Worm (Caenorhabditis elegans): ENCODE measurements around the gene F57B1.1.
A peak's percentile ranks its signal among the peaks of the same experiment; 100 is the strongest.

Gene F57B1.1

ce11 chrV:13176117-13176753 is 19.2 kb downstream of the F57B1.1 start, which contains the start of gene him-17:
TSS of gene him-17 (plus strand) at chrV:13176711.
- peak; percentile 68; the same call in 1 of the 2 replicates for TF ChIP-seq klf-2 (GFP tag; conservative IDR thresholded peaks at IDR 0.05)
- TF ChIP-seq ref-1 (GFP tag; conservative IDR thresholded peaks at IDR 0.05), result no peak
- TF ChIP-seq T22C8.4 (GFP tag; IDR thresholded peaks at IDR 0.05), result no peak
- peak; percentile 61 for TF ChIP-seq med-1 (GFP tag; optimal IDR thresholded peaks at IDR 0.05; ENCODE audit: insufficient read depth)
- TF ChIP-seq ztf-29 (GFP tag; IDR thresholded peaks at IDR 0.05), result no peak
- TF ChIP-seq ztf-23 (GFP tag; IDR thresholded peaks at IDR 0.05), result peak; percentile 72; the same call in 1 of the 2 replicates
- no peak for TF ChIP-seq tab-1 (GFP tag; IDR thresholded peaks at IDR 0.05)
- TF ChIP-seq flt-1 (GFP tag; IDR thresholded peaks at IDR 0.05), result peak; percentile 70; the same call in 1 of the 2 replicates
- TF ChIP-seq cog-1 (tag; optimal IDR thresholded peaks at IDR 0.05), result peak; percentile 50

- no peak for TF ChIP-seq ref-1 (GFP tag; conservative IDR thresholded peaks at IDR 0.05)
- no peak for TF ChIP-seq cog-1 (tag; optimal IDR thresholded peaks at IDR 0.05)
- no peak for TF ChIP-seq ztf-23 (GFP tag; IDR thresholded peaks at IDR 0.05)
Measured at ce11 chrV:13173718-13174117, 21.7 kb downstream of the F57B1.1 start.

- TF ChIP-seq med-1 (GFP tag; optimal IDR thresholded peaks at IDR 0.05; ENCODE audit: insufficient read depth) (no peak), ztf-23 (GFP tag; IDR thresholded peaks at IDR 0.05) (no peak), cog-1 (tag; optimal IDR thresholded peaks at IDR 0.05) (no peak), ref-1 (GFP tag; conservative IDR thresholded peaks at IDR 0.05) (no peak), tab-1 (GFP tag; IDR thresholded peaks at IDR 0.05) (no peak), flt-1 (GFP tag; IDR thresholded peaks at IDR 0.05) (no peak), klf-2 (GFP tag; conservative IDR thresholded peaks at IDR 0.05) (no peak), T22C8.4 (GFP tag; IDR thresholded peaks at IDR 0.05) (no peak), ztf-29 (GFP tag; IDR thresholded peaks at IDR 0.05) (no peak)
Measured at ce11 chrV:13170497-13170896, 25.0 kb downstream of the F57B1.1 start.

ce11 chrV:13166582-13166981 is 28.9 kb downstream of the F57B1.1 start:
- no peak for TF ChIP-seq klf-2 (GFP tag; conservative IDR thresholded peaks at IDR 0.05)
- no peak for TF ChIP-seq tab-1 (GFP tag; IDR thresholded peaks at IDR 0.05)
- no peak for TF ChIP-seq ztf-29 (GFP tag; IDR thresholded peaks at IDR 0.05)
- no peak for TF ChIP-seq ztf-23 (GFP tag; IDR thresholded peaks at IDR 0.05)
- no peak for TF ChIP-seq T22C8.4 (GFP tag; IDR thresholded peaks at IDR 0.05)
- no peak for TF ChIP-seq flt-1 (GFP tag; IDR thresholded peaks at IDR 0.05)
- no peak for TF ChIP-seq med-1 (GFP tag; optimal IDR thresholded peaks at IDR 0.05; ENCODE audit: insufficient read depth)
- no peak for TF ChIP-seq ref-1 (GFP tag; conservative IDR thresholded peaks at IDR 0.05)

- TF ChIP-seq ztf-29 (GFP tag; IDR thresholded peaks at IDR 0.05) (no peak), T22C8.4 (GFP tag; IDR thresholded peaks at IDR 0.05) (no peak), med-1 (GFP tag; optimal IDR thresholded peaks at IDR 0.05; ENCODE audit: insufficient read depth) (no peak), tab-1 (GFP tag; IDR thresholded peaks at IDR 0.05) (no peak), klf-2 (GFP tag; conservative IDR thresholded peaks at IDR 0.05) (no peak), ref-1 (GFP tag; conservative IDR thresholded peaks at IDR 0.05) (no peak), cog-1 (tag; optimal IDR thresholded peaks at IDR 0.05) (no peak), flt-1 (GFP tag; IDR thresholded peaks at IDR 0.05) (no peak), ztf-23 (GFP tag; IDR thresholded peaks at IDR 0.05) (no peak)
Measured at ce11 chrV:13165244-13165643, 30.2 kb downstream of the F57B1.1 start.

- TF ChIP-seq ref-1 (GFP tag; conservative IDR thresholded peaks at IDR 0.05) (no peak), med-1 (GFP tag; optimal IDR thresholded peaks at IDR 0.05; ENCODE audit: insufficient read depth) (no peak), T22C8.4 (GFP tag; IDR thresholded peaks at IDR 0.05) (no peak), ztf-29 (GFP tag; IDR thresholded peaks at IDR 0.05) (no peak), tab-1 (GFP tag; IDR thresholded peaks at IDR 0.05) (no peak), flt-1 (GFP tag; IDR thresholded peaks at IDR 0.05) (no peak), ztf-23 (GFP tag; IDR thresholded peaks at IDR 0.05) (no peak), klf-2 (GFP tag; conservative IDR thresholded peaks at IDR 0.05) (no peak), cog-1 (tag; optimal IDR thresholded peaks at IDR 0.05) (no peak)
Measured at ce11 chrV:13163841-13164240, 31.6 kb downstream of the F57B1.1 start.

- TF ChIP-seq ztf-23 (GFP tag; IDR thresholded peaks at IDR 0.05) (no peak), tab-1 (GFP tag; IDR thresholded peaks at IDR 0.05) (no peak), cog-1 (tag; optimal IDR thresholded peaks at IDR 0.05) (no peak)
Measured at ce11 chrV:13162885-13163284, 32.6 kb downstream of the F57B1.1 start.

ce11 chrV:13161052-13161451 is 34.4 kb downstream of the F57B1.1 start:
- TF ChIP-seq cog-1 (tag; optimal IDR thresholded peaks at IDR 0.05) (no peak), ztf-29 (GFP tag; IDR thresholded peaks at IDR 0.05) (no peak), T22C8.4 (GFP tag; IDR thresholded peaks at IDR 0.05) (no peak), ref-1 (GFP tag; conservative IDR thresholded peaks at IDR 0.05) (no peak), klf-2 (GFP tag; conservative IDR thresholded peaks at IDR 0.05) (no peak), med-1 (GFP tag; optimal IDR thresholded peaks at IDR 0.05; ENCODE audit: insufficient read depth) (no peak), flt-1 (GFP tag; IDR thresholded peaks at IDR 0.05) (no peak), ztf-23 (GFP tag; IDR thresholded peaks at IDR 0.05) (no peak), tab-1 (GFP tag; IDR thresholded peaks at IDR 0.05) (no peak)

- no peak for TF ChIP-seq cog-1 (tag; optimal IDR thresholded peaks at IDR 0.05)
- no peak for TF ChIP-seq ztf-23 (GFP tag; IDR thresholded peaks at IDR 0.05)
- no peak for TF ChIP-seq tab-1 (GFP tag; IDR thresholded peaks at IDR 0.05)
- no peak for TF ChIP-seq klf-2 (GFP tag; conservative IDR thresholded peaks at IDR 0.05)
- no peak for TF ChIP-seq ztf-29 (GFP tag; IDR thresholded peaks at IDR 0.05)
- no peak for TF ChIP-seq flt-1 (GFP tag; IDR thresholded peaks at IDR 0.05)
- no peak for TF ChIP-seq med-1 (GFP tag; optimal IDR thresholded peaks at IDR 0.05; ENCODE audit: insufficient read depth)
- no peak for TF ChIP-seq T22C8.4 (GFP tag; IDR thresholded peaks at IDR 0.05)
- TF ChIP-seq ref-1 (GFP tag; conservative IDR thresholded peaks at IDR 0.05), result no peak
Measured at ce11 chrV:13157073-13157472, 38.4 kb downstream of the F57B1.1 start.

- TF ChIP-seq ztf-29 (GFP tag; IDR thresholded peaks at IDR 0.05), result no peak
- TF ChIP-seq ref-1 (GFP tag; conservative IDR thresholded peaks at IDR 0.05), result no peak
- no peak for TF ChIP-seq tab-1 (GFP tag; IDR thresholded peaks at IDR 0.05)
- no peak for TF ChIP-seq klf-2 (GFP tag; conservative IDR thresholded peaks at IDR 0.05)
- TF ChIP-seq med-1 (GFP tag; optimal IDR thresholded peaks at IDR 0.05; ENCODE audit: insufficient read depth), result no peak
- no peak for TF ChIP-seq cog-1 (tag; optimal IDR thresholded peaks at IDR 0.05)
- TF ChIP-seq flt-1 (GFP tag; IDR thresholded peaks at IDR 0.05), result no peak
- no peak for TF ChIP-seq T22C8.4 (GFP tag; IDR thresholded peaks at IDR 0.05)
- TF ChIP-seq ztf-23 (GFP tag; IDR thresholded peaks at IDR 0.05), result no peak
Measured at ce11 chrV:13154225-13154624, 41.2 kb downstream of the F57B1.1 start.

Measured in whole organism, midembryonic.